Fruit fly (Drosophila melanogaster): ENCODE measurements around the gene SmydA-4.

SmydA-4 gene

DNA sequence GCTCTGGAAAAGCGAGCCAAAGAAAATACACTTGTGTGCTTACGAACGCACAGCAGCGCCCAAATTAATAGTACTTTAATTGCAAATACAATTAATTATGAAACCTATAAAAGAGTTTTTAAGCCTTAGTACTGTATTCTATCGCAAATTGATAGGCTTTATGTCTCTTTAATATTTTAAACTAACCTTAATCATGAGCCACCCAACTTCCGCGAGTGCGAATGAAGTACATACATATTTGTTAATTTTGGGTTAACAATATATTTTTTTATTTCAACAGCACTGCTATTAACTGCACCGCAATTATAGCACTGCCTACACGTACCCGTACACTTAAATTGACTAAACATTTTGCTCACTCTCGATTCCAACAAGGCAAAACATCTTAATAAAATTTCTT is 36.7 kb downstream of the SmydA-4 start (continued):
- TF ChIP-seq Rfx (GFP tag; IDR thresholded peaks at IDR 0.05) (no peak; the same call in 1 of the 2 replicates), ssp (GFP tag; IDR thresholded peaks at IDR 0.05) (0 out of 2 replicates have a peak, but pooled peaks have one; percentile 17), CG15479 (GFP tag; optimal IDR thresholded peaks at IDR 0.05) (no peak), CG13287 (GFP tag; IDR thresholded peaks at IDR 0.05; ENCODE audit: partially characterized antibody) (no peak), CG43689 (GFP tag; IDR thresholded peaks at IDR 0.05) (no peak), CG12071 (GFP tag; optimal IDR thresholded peaks at IDR 0.05) (peak; percentile 5), NFAT (GFP tag; IDR thresholded peaks at IDR 0.05) (no peak), wor (GFP tag; IDR thresholded peaks at IDR 0.05) (no peak), CG4730 (GFP tag; IDR thresholded peaks at IDR 0.05) (0 out of 2 replicates have a peak, but pooled peaks have one; percentile 33), CG1792 (GFP tag; optimal IDR thresholded peaks at IDR 0.05) (no peak), scrt (GFP tag; optimal IDR thresholded peaks at IDR 0.05) (no peak), BtbVII (GFP tag; optimal IDR thresholded peaks at IDR 0.05) (peak; percentile 49), Ssrp (tag; optimal IDR thresholded peaks at IDR 0.05) (peak; percentile 28), esg (GFP tag; conservative IDR thresholded peaks at IDR 0.05) (0 out of 2 replicates have a peak, but pooled peaks have one; percentile 31), gsb (GFP tag; IDR thresholded peaks at IDR 0.05) (no peak), gem (tag; optimal IDR thresholded peaks at IDR 0.05) (peak; percentile 75), dimm (GFP tag; IDR thresholded peaks at IDR 0.05) (no peak), CG15073 (GFP tag; optimal IDR thresholded peaks at IDR 0.05) (no peak), fu2 (GFP tag; optimal IDR thresholded peaks at IDR 0.05) (no peak), gce (GFP tag; IDR thresholded peaks at IDR 0.05) (0 out of 3 replicates have a peak, but pooled peaks have one; percentile 24), zen2 (GFP tag; IDR thresholded peaks at IDR 0.05; ENCODE audit: partially characterized antibody) (no peak), Bdp1 (GFP tag; optimal IDR thresholded peaks at IDR 0.05) (no peak), CG6175 (GFP tag; IDR thresholded peaks at IDR 0.05) (no peak), Blimp-1 (GFP tag; optimal IDR thresholded peaks at IDR 0.05) (peak; percentile 47), CG3065 (GFP tag; optimal IDR thresholded peaks at IDR 0.05) (no peak), hkb (optimal IDR thresholded peaks at IDR 0.05) (no peak), hkb (GFP tag; IDR thresholded peaks at IDR 0.05) (no peak; the same call in none of the 2 replicates), otp (GFP tag; IDR thresholded peaks at IDR 0.05) (no peak), Optix (GFP tag; IDR thresholded peaks at IDR 0.05) (no peak), CG2202 (tag; optimal IDR thresholded peaks at IDR 0.05) (no peak), ftz-f1 (GFP tag; optimal IDR thresholded peaks at IDR 0.05) (no peak), CG12219 (GFP tag; optimal IDR thresholded peaks at IDR 0.05) (peak; percentile 20), org-1 (GFP tag; optimal IDR thresholded peaks at IDR 0.05) (no peak), CG10959 (GFP tag; IDR thresholded peaks at IDR 0.05) (no peak), CG8281 (tag; optimal IDR thresholded peaks at IDR 0.05) (no peak), CG31441 (GFP tag; IDR thresholded peaks at IDR 0.05) (peak; percentile 40; the same call in 1 of the 2 replicates), tio (GFP tag; optimal IDR thresholded peaks at IDR 0.05) (peak; percentile 58), CG18011 (GFP tag; optimal IDR thresholded peaks at IDR 0.05) (no peak), CG6765 (GFP tag; optimal IDR thresholded peaks at IDR 0.05) (no peak), nerfin-1 (tag; optimal IDR thresholded peaks at IDR 0.05) (no peak), CG10147 (GFP tag; optimal IDR thresholded peaks at IDR 0.05) (no peak), CG5180 (GFP tag; optimal IDR thresholded peaks at IDR 0.05) (no peak), ash1 (GFP tag; optimal IDR thresholded peaks at IDR 0.05) (no peak), CG31388 (GFP tag; optimal IDR thresholded peaks at IDR 0.05) (no peak), CG10267 (tag; optimal IDR thresholded peaks at IDR 0.05) (no peak), CG12299 (tag; optimal IDR thresholded peaks at IDR 0.05) (no peak), Fer3 (tag; optimal IDR thresholded peaks at IDR 0.05) (peak; percentile 58), gro (GFP tag; optimal IDR thresholded peaks at IDR 0.05) (no peak), CTCF (GFP tag; optimal IDR thresholded peaks at IDR 0.05) (no peak), D19A (tag; optimal IDR thresholded peaks at IDR 0.05) (peak; percentile 40), Dip2 (GFP tag; IDR thresholded peaks at IDR 0.05) (no peak), chn (GFP tag; optimal IDR thresholded peaks at IDR 0.05) (peak; percentile 0)
